Worm (Caenorhabditis elegans): Measurements from ENCODE around the gene fbxa-105.

ce11 chrV:7435376-7436204 lies 43.8 kb upstream of the fbxa-105 start, which contains the start of the genes ddo-2 and F25E5.8:
- TF ChIP-seq alr-1 (tag; optimal IDR thresholded peaks at IDR 0.05), result no peak
- no peak for TF ChIP-seq snpc-4 (tag; optimal IDR thresholded peaks at IDR 0.05)
- no peak for TF ChIP-seq aly-2 (tag; optimal IDR thresholded peaks at IDR 0.05)
- no peak for TF ChIP-seq F13H6.1 (tag; optimal IDR thresholded peaks at IDR 0.05)
